Fruit fly (Drosophila melanogaster) S2 (cell line): ENCODE results near the gene CG3526.

Source experiments
- CG8478 ChIP-seq: fragments of >200 bp; optimal IDR thresholded peaks from 2 replicates; lab custom pipeline; 2018
- CTCF ChIP-seq, 2 experiments: fragments of >200 bp; optimal IDR thresholded peaks; 2 replicates each; lab custom pipeline; 2018

- no peak for TF ChIP-seq CG8478
- peak; percentile 64 to 77 for TF ChIP-seq CTCF (optimal IDR thresholded peaks at IDR 0.05; lab: Kevin White, UChicago)
Observed at dm6 chrX:2869430-2869829, 21.1 kb upstream of the CG3526 start.
